Worm (Caenorhabditis elegans) whole organism, early embryonic: Measurements from ENCODE around the gene oac-40.

ENCODE experiments used
- ama-1 ChIP-seq: fragments of 150-350 bp; optimal IDR thresholded peaks from 2 replicates; lab custom pipeline; 2014
- ceh-13 ChIP-seq: fragments of 200-800 bp; sonication (Bioruptor generic); optimal IDR thresholded peaks from 2 replicates; lab custom pipeline; 2018; ENCODE audit warnings: mild to moderate bottlenecking, missing genetic modification characterization, missing compliant biosample characterization
- ets-7 ChIP-seq: sonication (generic microtip); optimal IDR thresholded peaks from 2 replicates; lab custom pipeline; 2016; ENCODE audit warnings: missing genotype, missing genetic modification characterization, missing compliant biosample characterization
- flt-1 ChIP-seq: fragments of 200-800 bp; sonication (Bioruptor generic); IDR thresholded peaks from 2 replicates; pipeline ENCODE4 v1.3.6; 2022; ENCODE audit warnings: missing genetic modification characterization, missing compliant biosample characterization
- hmg-4 ChIP-seq: fragments of 200-800 bp; sonication (Bioruptor generic); optimal IDR thresholded peaks from 2 replicates; lab custom pipeline; 2018; ENCODE audit warnings: mild to moderate bottlenecking, missing genetic modification characterization, missing compliant biosample characterization
- hnd-1 ChIP-seq: sonication (generic microtip); optimal IDR thresholded peaks from 2 replicates; lab custom pipeline; 2016; ENCODE audit warnings: missing genetic modification characterization, missing compliant biosample characterization
- pes-1 ChIP-seq: fragments of 200-800 bp; sonication (Bioruptor generic); IDR thresholded peaks from 2 replicates; pipeline ENCODE4 v1.3.6; 2022; ENCODE audit warnings: missing genetic modification reagents, missing genetic modification characterization, missing compliant biosample characterization
- sea-1 ChIP-seq: fragments of 200-800 bp; sonication (Bioruptor generic); conservative IDR thresholded peaks from 2 replicates; pipeline ENCODE4 v1.3.6; 2022; ENCODE audit warnings: missing genetic modification characterization, missing compliant biosample characterization
- tbx-11 ChIP-seq: fragments of 200-800 bp; sonication (Bioruptor generic); IDR thresholded peaks from 2 replicates; pipeline ENCODE4 v1.3.6; 2022; ENCODE audit warnings: missing genetic modification characterization, missing compliant biosample characterization
- tbx-37 ChIP-seq: fragments of 200-800 bp; sonication (Bioruptor generic); conservative IDR thresholded peaks from 2 replicates; pipeline ENCODE4 v1.3.6; 2022; ENCODE audit warnings: missing genetic modification reagents, missing genetic modification characterization, missing compliant biosample characterization

- TF ChIP-seq flt-1 (GFP tag; lab: Robert Waterston, UW) (no peak), tbx-11 (GFP tag; lab: Robert Waterston, UW) (no peak), ama-1 (lab: Kevin White, UChicago) (no peak), pes-1 (GFP tag; lab: Robert Waterston, UW) (no peak), ceh-13 (GFP tag; lab: Kevin White, UChicago) (no peak), ets-7 (no peak), sea-1 (no peak), hnd-1 (no peak), tbx-37 (no peak), hmg-4 (GFP tag; lab: Kevin White, UChicago) (no peak)
These were observed at the start of gene oac-40 for ce11 chrV:9016479-9016878.
